Worm (Caenorhabditis elegans) whole organism, mixed stage, embryonic: ENCODE results near the gene srx-42.

Experiments
- M03D4.4 ChIP-seq: sonication (generic microtip); optimal IDR thresholded peaks from 2 replicates; lab custom pipeline; 2017; ENCODE audit warnings: mild to moderate bottlenecking, missing genetic modification characterization, missing compliant biosample characterization
- bed-3 ChIP-seq: fragments of 200-800 bp; sonication (Bioruptor generic); optimal IDR thresholded peaks from 3 replicates; lab custom pipeline; 2018; ENCODE audit warnings: mild to moderate bottlenecking, missing genetic modification characterization, moderate library complexity, missing compliant biosample characterization
- blmp-1 ChIP-seq: fragments of 150-350 bp; optimal IDR thresholded peaks from 2 replicates; lab custom pipeline; 2014; ENCODE audit warnings: missing biosample characterization, missing genetic modification characterization
- ceh-39 ChIP-seq: fragments of 150-350 bp; optimal IDR thresholded peaks from 2 replicates; lab custom pipeline; 2014; ENCODE audit warnings: missing biosample characterization, missing genetic modification characterization
- ceh-43 ChIP-seq: fragments of 200-800 bp; sonication (Bioruptor generic); optimal IDR thresholded peaks from 2 replicates; lab custom pipeline; 2018; ENCODE audit warnings: mild to moderate bottlenecking, missing genetic modification characterization, moderate library complexity, missing compliant biosample characterization
- ceh-83 ChIP-seq: fragments of 200-800 bp; sonication (Bioruptor generic); optimal IDR thresholded peaks from 2 replicates; lab custom pipeline; 2018; ENCODE audit warnings: mild to moderate bottlenecking, missing genetic modification characterization, missing compliant biosample characterization
- ces-1 ChIP-seq: fragments of 150-350 bp; optimal IDR thresholded peaks from 2 replicates; lab custom pipeline; 2014; ENCODE audit warnings: missing biosample characterization, missing genetic modification reagents, missing genetic modification characterization
- cnd-1 ChIP-seq: fragments of 200-800 bp; sonication (Bioruptor generic); optimal IDR thresholded peaks from 2 replicates; lab custom pipeline; 2018; ENCODE audit warnings: mild to moderate bottlenecking, missing genetic modification characterization, missing compliant biosample characterization
- drap-1 ChIP-seq: fragments of 200-800 bp; sonication (Bioruptor generic); optimal IDR thresholded peaks from 3 replicates; lab custom pipeline; 2018; ENCODE audit warnings: mild to moderate bottlenecking, missing genetic modification characterization, missing compliant biosample characterization
- elt-1 ChIP-seq: sonication (generic microtip); optimal IDR thresholded peaks from 2 replicates; lab custom pipeline; 2017; ENCODE audit warnings: missing genetic modification characterization, mild to moderate bottlenecking, missing compliant biosample characterization, antibody characterized with exemption, moderate library complexity, borderline replicate concordance; ENCODE audit not compliant: insufficient read depth
- elt-3 ChIP-seq: fragments of 150-350 bp; optimal IDR thresholded peaks from 2 replicates; lab custom pipeline; 2014; ENCODE audit warnings: missing biosample characterization, missing genetic modification characterization
- flh-1 ChIP-seq: fragments of 200-800 bp; sonication (Bioruptor generic); optimal IDR thresholded peaks from 2 replicates; lab custom pipeline; 2018; ENCODE audit warnings: mild to moderate bottlenecking, missing genetic modification characterization, moderate library complexity, missing compliant biosample characterization
- ham-2 ChIP-seq: fragments of 200-800 bp; sonication (Bioruptor generic); optimal IDR thresholded peaks from 2 replicates; lab custom pipeline; 2018; ENCODE audit warnings: mild to moderate bottlenecking, missing genetic modification characterization, missing compliant biosample characterization
- hlh-1 ChIP-seq: fragments of 150-350 bp; optimal IDR thresholded peaks from 2 replicates; lab custom pipeline; 2014; ENCODE audit warnings: missing biosample characterization, missing genetic modification reagents, missing genetic modification characterization
- lin-13 ChIP-seq: fragments of 150-350 bp; optimal IDR thresholded peaks from 2 replicates; lab custom pipeline; 2014; ENCODE audit warnings: missing biosample characterization, missing genetic modification characterization
- lin-32 ChIP-seq: fragments of 200-800 bp; sonication (Bioruptor generic); optimal IDR thresholded peaks from 2 replicates; lab custom pipeline; 2018; ENCODE audit warnings: mild to moderate bottlenecking, missing genetic modification characterization, missing compliant biosample characterization
- lsy-2 ChIP-seq: fragments of 150-350 bp; optimal IDR thresholded peaks from 2 replicates; lab custom pipeline; 2014; ENCODE audit warnings: missing biosample characterization, missing genetic modification characterization
- mab-5 ChIP-seq: fragments of 150-350 bp; optimal IDR thresholded peaks from 2 replicates; lab custom pipeline; 2014; ENCODE audit warnings: missing biosample characterization, missing genetic modification characterization
- mep-1 ChIP-seq: fragments of 150-350 bp; optimal IDR thresholded peaks from 2 replicates; lab custom pipeline; 2017; ENCODE audit warnings: missing biosample characterization, missing genetic modification reagents, missing genetic modification characterization, inconsistent platforms
- mls-2 ChIP-seq: sonication (generic microtip); optimal IDR thresholded peaks from 2 replicates; lab custom pipeline; 2016; ENCODE audit warnings: mild to moderate bottlenecking, missing genetic modification characterization, moderate library complexity, missing compliant biosample characterization
- nhr-12 ChIP-seq: fragments of 150-350 bp; optimal IDR thresholded peaks from 2 replicates; lab custom pipeline; 2014; ENCODE audit warnings: missing biosample characterization, missing genetic modification characterization
- nhr-2 ChIP-seq: fragments of 150-350 bp; optimal IDR thresholded peaks from 2 replicates; lab custom pipeline; 2014; ENCODE audit warnings: missing biosample characterization, missing genetic modification characterization
- nhr-237 ChIP-seq: fragments of 150-350 bp; optimal IDR thresholded peaks from 2 replicates; lab custom pipeline; 2014; ENCODE audit warnings: missing biosample characterization, missing genetic modification characterization
- nhr-28 ChIP-seq: fragments of 150-350 bp; optimal IDR thresholded peaks from 2 replicates; lab custom pipeline; 2014; ENCODE audit warnings: missing biosample characterization, missing genetic modification characterization
- nhr-76 ChIP-seq: sonication (generic microtip); optimal IDR thresholded peaks from 2 replicates; lab custom pipeline; 2017; ENCODE audit warnings: missing biosample characterization, missing genetic modification characterization
- pha-4 ChIP-seq: fragments of 150-350 bp; optimal IDR thresholded peaks from 2 replicates; lab custom pipeline; 2018; ENCODE audit warnings: missing biosample characterization, missing genetic modification reagents, missing genetic modification characterization
- sem-2 ChIP-seq: fragments of 200-800 bp; sonication (Bioruptor generic); optimal IDR thresholded peaks from 2 replicates; lab custom pipeline; 2018; ENCODE audit warnings: mild to moderate bottlenecking, missing genetic modification characterization, missing compliant biosample characterization
- snpc-4 ChIP-seq: fragments of 150-350 bp; optimal IDR thresholded peaks from 2 replicates; lab custom pipeline; 2014; ENCODE audit warnings: missing biosample characterization, missing genetic modification characterization
- sptf-1 ChIP-seq: sonication (generic microtip); optimal IDR thresholded peaks from 2 replicates; lab custom pipeline; 2017; ENCODE audit warnings: mild to moderate bottlenecking, missing genetic modification characterization, moderate library complexity, missing compliant biosample characterization
- tbx-8 ChIP-seq: fragments of 200-800 bp; sonication (Bioruptor generic); optimal IDR thresholded peaks from 2 replicates; lab custom pipeline; 2018; ENCODE audit warnings: mild to moderate bottlenecking, missing genetic modification characterization, moderate library complexity, missing compliant biosample characterization
- unc-120 ChIP-seq: sonication (generic microtip); optimal IDR thresholded peaks from 2 replicates; lab custom pipeline; 2017; ENCODE audit warnings: missing genetic modification characterization, missing compliant biosample characterization; ENCODE audit not compliant: poor library complexity, severe bottlenecking
- unc-39 ChIP-seq: fragments of 150-350 bp; optimal IDR thresholded peaks from 2 replicates; lab custom pipeline; 2014; ENCODE audit warnings: missing biosample characterization, missing genetic modification characterization
- unc-62 ChIP-seq: fragments of 150-350 bp; optimal IDR thresholded peaks from 2 replicates; lab custom pipeline; 2014; ENCODE audit warnings: missing biosample characterization, missing genetic modification reagents, missing genetic modification characterization
- zip-8 ChIP-seq: fragments of 150-350 bp; optimal IDR thresholded peaks from 2 replicates; lab custom pipeline; 2014; ENCODE audit warnings: missing biosample characterization, missing genetic modification characterization
- ztf-11 ChIP-seq: fragments of 150-350 bp; optimal IDR thresholded peaks from 2 replicates; lab custom pipeline; 2014; ENCODE audit warnings: missing biosample characterization, missing genetic modification characterization

The srx-42 gene

ce11 chrV:13958247-13958646 is 37.4 kb downstream of the srx-42 start, which contains the start of gene R10D12.10:
TSS of gene R10D12.10 (minus strand) at chrV:13958347.
- TF ChIP-seq snpc-4 (no peak), drap-1 (GFP tag; lab: Kevin White, UChicago) (no peak), lsy-2 (tag; lab: Kevin White, UChicago) (no peak), nhr-12 (tag; lab: Kevin White, UChicago) (no peak), mab-5 (tag; lab: Kevin White, UChicago) (no peak), lin-32 (no peak), elt-3 (tag; lab: Kevin White, UChicago) (no peak), pha-4 (tag; lab: Kevin White, UChicago) (no peak)

- no peak for TF ChIP-seq unc-120
- no peak for TF ChIP-seq ceh-43
- TF ChIP-seq nhr-28: no peak
- TF ChIP-seq mls-2: no peak
Measured at ce11 chrV:13960916-13961315, 40.1 kb downstream of the srx-42 start, which contains the start of gene srh-24. TSS of gene srh-24 (minus strand) at chrV:13961016.

- TF ChIP-seq snpc-4 (no peak), sptf-1 (tag; lab: Kevin White, UChicago) (peak; percentile 92), bed-3 (GFP tag; lab: Kevin White, UChicago) (peak; percentile 70), cnd-1 (tag; lab: Kevin White, UChicago) (peak; percentile 77), elt-1 (tag; lab: Kevin White, UChicago) (peak; percentile 47), unc-39 (no peak), ceh-83 (GFP tag; lab: Kevin White, UChicago) (peak; percentile 79), nhr-12 (tag; lab: Kevin White, UChicago) (no peak), ces-1 (peak; percentile 40), mls-2 (peak; percentile 84), unc-120 (peak; percentile 91), ztf-11 (peak; percentile 59), zip-8 (no peak), mep-1 (peak; percentile 79), mab-5 (tag; lab: Kevin White, UChicago) (peak; percentile 60), blmp-1 (tag; lab: Kevin White, UChicago) (peak; percentile 52), lin-13 (tag; lab: Kevin White, UChicago) (peak; percentile 66), drap-1 (GFP tag; lab: Kevin White, UChicago) (peak; percentile 81), lsy-2 (tag; lab: Kevin White, UChicago) (peak; percentile 37), pha-4 (tag; lab: Kevin White, UChicago) (peak; percentile 52), elt-3 (tag; lab: Kevin White, UChicago) (peak; percentile 16), ham-2 (GFP tag; lab: Kevin White, UChicago) (peak; percentile 60), lin-32 (peak; percentile 41), nhr-28 (no peak), sem-2 (GFP tag; lab: Kevin White, UChicago) (peak; percentile 64), nhr-76 (tag; lab: Kevin White, UChicago) (no peak), unc-62 (GFP tag; lab: Kevin White, UChicago) (no peak), ceh-39 (tag; lab: Kevin White, UChicago) (no peak), nhr-237 (no peak), tbx-8 (GFP tag; lab: Kevin White, UChicago) (peak; percentile 64), ceh-43 (peak; percentile 68), M03D4.4 (tag; lab: Kevin White, UChicago) (peak; percentile 86), nhr-2 (tag; lab: Kevin White, UChicago) (peak; percentile 24), flh-1 (GFP tag; lab: Kevin White, UChicago) (peak; percentile 64), hlh-1 (tag; lab: Kevin White, UChicago) (peak; percentile 26)
- TF ChIP-seq, all 35 proteins: peak for 26
Measured at ce11 chrV:13961927-13962419, 41.1 kb downstream of the srx-42 start, which contains the start of the genes algn-13 and R10D12.13. TSS of gene algn-13 (minus strand) at chrV:13961977. TSS of gene R10D12.13 (plus strand) at chrV:13962417.
